Fruit fly (Drosophila melanogaster): ENCODE results near the gene lark.

dm6 chr3L:7370231-7370882, 31.3 kb downstream of the lark start:
- no peak for TF ChIP-seq psq (optimal IDR thresholded peaks at IDR 0.05)
- TF ChIP-seq insv (optimal IDR thresholded peaks at IDR 0.05), result no peak
- TF ChIP-seq h (optimal IDR thresholded peaks at IDR 0.05), result no peak
- no peak for TF ChIP-seq Sin3A (optimal IDR thresholded peaks at IDR 0.05)
- TF ChIP-seq Myc (optimal IDR thresholded peaks at IDR 0.05), result no peak
- TF ChIP-seq ttk (optimal IDR thresholded peaks at IDR 0.05), result no peak

All from Kc167 (cell line).